Worm (Caenorhabditis elegans): ENCODE data around the gene egl-46.

The egl-46 gene

DNA sequence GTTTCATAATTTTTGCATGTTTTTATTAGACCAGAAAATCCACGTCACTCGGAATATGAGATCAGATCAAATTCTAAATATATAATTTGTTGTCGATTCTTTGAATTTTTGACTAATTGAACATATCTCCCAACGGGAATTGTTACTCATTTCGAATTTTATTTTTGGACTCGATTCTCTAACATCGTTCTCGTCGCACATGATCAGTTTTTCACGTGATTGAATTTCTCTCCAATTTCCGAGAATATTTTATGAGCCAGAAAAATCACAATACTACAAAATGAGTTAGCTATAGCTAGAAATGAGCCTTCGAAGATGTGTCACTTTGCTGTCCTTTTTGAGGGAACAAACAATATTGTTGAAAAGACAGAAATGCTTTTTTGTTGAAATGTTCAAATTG lies 50.6 kb downstream of the egl-46 start:
- TF ChIP-seq elt-1 (tag; optimal IDR thresholded peaks at IDR 0.05; ENCODE audit: borderline replicate concordance, insufficient read depth) (no peak), ham-2 (GFP tag; optimal IDR thresholded peaks at IDR 0.05) (no peak), nhr-2 (tag; optimal IDR thresholded peaks at IDR 0.05) (no peak), mab-5 (tag; optimal IDR thresholded peaks at IDR 0.05) (no peak), mls-2 (tag; optimal IDR thresholded peaks at IDR 0.05) (no peak), sem-2 (GFP tag; optimal IDR thresholded peaks at IDR 0.05) (no peak), zip-8 (tag; optimal IDR thresholded peaks at IDR 0.05) (no peak), nhr-12 (tag; optimal IDR thresholded peaks at IDR 0.05) (no peak), sptf-1 (tag; optimal IDR thresholded peaks at IDR 0.05) (no peak), tbx-8 (GFP tag; optimal IDR thresholded peaks at IDR 0.05) (no peak), ceh-39 (tag; optimal IDR thresholded peaks at IDR 0.05) (no peak), pha-4 (tag; optimal IDR thresholded peaks at IDR 0.05) (no peak), ces-1 (GFP tag; optimal IDR thresholded peaks at IDR 0.05) (no peak), ztf-11 (tag; optimal IDR thresholded peaks at IDR 0.05) (no peak), lsy-2 (tag; optimal IDR thresholded peaks at IDR 0.05) (no peak), elt-3 (tag; optimal IDR thresholded peaks at IDR 0.05) (no peak), nhr-28 (tag; optimal IDR thresholded peaks at IDR 0.05) (no peak)

Data from whole organism, mixed stage, embryonic.